Fruit fly (Drosophila melanogaster): ENCODE data around the gene CG45100.

CG45100 gene

DNA sequence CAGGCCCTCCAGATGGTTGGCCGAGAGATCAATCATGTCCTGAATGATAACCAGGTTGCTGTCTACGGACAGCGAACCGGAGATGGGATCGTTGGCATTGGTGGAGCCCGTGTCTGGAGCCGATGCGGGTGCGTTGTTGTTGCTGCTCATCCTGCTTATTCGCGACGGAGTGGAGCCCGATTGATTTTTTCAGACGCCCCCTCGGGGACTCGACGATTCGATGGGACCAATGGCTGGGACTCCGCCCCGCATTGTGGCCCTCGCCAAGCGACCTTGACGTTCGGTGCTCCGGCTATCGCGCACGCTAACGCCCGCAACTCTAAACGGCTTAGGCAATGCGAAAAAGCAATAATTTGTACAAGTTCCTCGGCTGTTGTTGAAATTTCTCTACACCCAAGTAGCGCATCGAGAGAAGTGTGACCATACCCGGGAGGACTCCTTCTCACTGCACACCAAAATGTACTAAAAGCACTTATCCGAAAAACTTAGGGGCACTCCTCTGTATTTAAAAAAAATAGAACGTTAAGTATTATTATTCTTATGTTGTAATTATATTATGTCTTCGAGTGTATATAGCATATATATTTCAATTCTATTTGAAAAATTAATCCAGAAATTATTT lies 9.2 kb upstream of the CG45100 start, which contains the start of gene ksr:
ksr (minus strand) TSS at position 419 of the 622 bp plus-strand sequence.
- TF ChIP-seq bab1 (GFP tag; optimal IDR thresholded peaks at IDR 0.05) = peak; percentile 31
- no peak for TF ChIP-seq CG5204 (GFP tag; optimal IDR thresholded peaks at IDR 0.05)
- peak; percentile 56 for TF ChIP-seq CG33017 (tag; optimal IDR thresholded peaks at IDR 0.05)
- peak; percentile 36 for TF ChIP-seq CG14711 (tag; optimal IDR thresholded peaks at IDR 0.05)
- TF ChIP-seq CG7101 (tag; optimal IDR thresholded peaks at IDR 0.05) = peak; percentile 70
- TF ChIP-seq CG7045 (GFP tag; optimal IDR thresholded peaks at IDR 0.05) = no peak

DNA sequence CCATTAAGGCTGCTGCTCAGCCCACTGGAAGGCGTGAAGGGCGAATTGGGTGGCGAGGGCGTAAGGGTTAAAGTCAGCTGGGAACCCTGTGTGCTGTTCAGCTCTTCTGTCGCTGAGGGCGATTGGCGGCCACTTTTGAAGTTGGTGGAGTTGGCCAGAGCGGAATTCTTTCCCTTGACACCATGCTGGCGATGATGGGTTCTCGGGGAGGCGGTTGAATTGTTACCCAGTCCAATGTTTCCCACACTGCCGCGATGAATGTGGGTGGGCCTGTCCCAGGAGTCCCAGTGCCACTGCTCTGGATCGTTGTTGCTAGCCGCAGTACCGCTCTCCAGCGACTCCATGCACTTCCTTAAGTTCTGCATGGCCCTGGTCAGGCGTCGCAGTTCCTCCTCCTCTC lies 8.4 kb upstream of the CG45100 start:
- no peak for TF ChIP-seq CG14711 (tag; optimal IDR thresholded peaks at IDR 0.05)
- no peak for TF ChIP-seq pad (GFP tag; optimal IDR thresholded peaks at IDR 0.05)
- no peak for TF ChIP-seq cnc (optimal IDR thresholded peaks at IDR 0.05)

DNA sequence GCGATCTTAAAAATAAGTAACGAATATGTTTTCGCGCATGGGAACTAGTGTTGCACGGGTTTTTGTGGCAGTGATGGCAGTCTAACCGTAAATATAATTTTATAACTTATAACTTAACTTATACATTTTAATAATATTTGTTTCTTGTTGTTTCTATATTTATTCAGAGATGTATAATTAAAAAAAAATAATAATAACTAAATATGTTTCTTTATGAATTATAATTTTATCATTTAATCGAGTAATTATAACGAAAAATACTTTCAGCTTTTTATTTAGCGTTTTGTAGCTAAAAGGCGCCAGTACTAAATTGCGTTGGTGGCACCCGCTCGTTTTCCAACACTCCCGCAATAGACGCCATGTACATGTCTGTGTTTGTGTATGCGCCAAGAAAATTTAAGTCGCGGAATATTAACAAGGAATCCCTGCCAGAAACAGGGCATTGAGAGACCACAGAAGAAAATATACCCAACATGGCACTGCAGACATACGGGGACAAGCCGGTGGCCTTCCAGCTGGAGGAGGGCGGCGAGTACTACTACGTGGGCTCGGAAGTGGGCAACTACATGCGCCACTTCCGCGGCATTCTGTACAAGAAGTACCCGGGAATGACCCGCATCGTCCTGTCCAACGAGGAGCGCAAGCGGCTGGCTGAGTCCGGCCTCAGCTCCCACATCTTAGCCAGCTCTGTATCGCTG lies 3.7 kb downstream of the CG45100 start, which contains the start of the genes mRpL44 and Snr1:
mRpL44 (minus strand) TSS at position 51 of the 698 bp plus-strand sequence.
Snr1 (plus strand) TSS at position 341 of the 698 bp plus-strand sequence.
- TF ChIP-seq kay (GFP tag; ENCODE audit: borderline replicate concordance) (no peak), cnc (optimal IDR thresholded peaks at IDR 0.05) (no peak), CG7101 (tag; optimal IDR thresholded peaks at IDR 0.05) (peak; percentile 84), cic (GFP tag; optimal IDR thresholded peaks at IDR 0.05) (peak; percentile 44), bab1 (GFP tag; optimal IDR thresholded peaks at IDR 0.05) (peak; percentile 13), CG12768 (GFP tag; optimal IDR thresholded peaks at IDR 0.05) (peak; percentile 72), pad (GFP tag; optimal IDR thresholded peaks at IDR 0.05) (peak; percentile 72), CG33017 (tag; optimal IDR thresholded peaks at IDR 0.05) (peak; percentile 72), CG11617 (GFP tag; optimal IDR thresholded peaks at IDR 0.05) (peak; percentile 76), Mnt (GFP tag; optimal IDR thresholded peaks at IDR 0.05) (peak; percentile 72), CG14711 (tag; optimal IDR thresholded peaks at IDR 0.05) (peak; percentile 71), Hr96 (GFP tag; optimal IDR thresholded peaks at IDR 0.05) (no peak), CG5204 (GFP tag; optimal IDR thresholded peaks at IDR 0.05) (no peak), ovo (GFP tag; optimal IDR thresholded peaks at IDR 0.05) (peak; percentile 25), toe (GFP tag; optimal IDR thresholded peaks at IDR 0.05) (no peak), tj (GFP tag; optimal IDR thresholded peaks at IDR 0.05) (no peak), CG1620 (GFP tag; optimal IDR thresholded peaks at IDR 0.05) (peak; percentile 42), CG7045 (GFP tag; optimal IDR thresholded peaks at IDR 0.05) (peak; percentile 65), Clk (GFP tag; optimal IDR thresholded peaks at IDR 0.05) (no peak), Crg-1 (GFP tag; optimal IDR thresholded peaks at IDR 0.05) (peak; percentile 73)

DNA sequence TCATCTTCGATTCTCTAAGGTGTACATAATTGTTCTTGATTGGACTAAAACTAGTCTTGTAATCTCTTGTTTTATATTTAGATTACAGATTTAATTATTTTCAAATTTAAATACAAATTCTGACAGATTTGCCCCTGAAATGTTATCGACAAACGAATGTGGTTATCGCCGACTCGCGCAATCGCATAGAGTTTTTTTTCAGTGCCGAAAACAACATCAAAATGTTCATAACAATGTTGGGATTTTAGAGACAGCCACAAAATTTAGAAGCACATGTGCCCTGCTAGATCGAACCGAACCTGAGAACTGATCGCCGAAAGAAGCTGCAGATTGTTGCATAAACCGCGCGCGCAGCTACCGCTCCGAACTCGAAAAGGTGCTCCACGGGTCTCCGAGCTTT lies 6.8 kb downstream of the CG45100 start, which contains the start of gene POLDIP2:
POLDIP2 (plus strand) TSS at position 160 of the 400 bp plus-strand sequence.
- TF ChIP-seq tj (GFP tag; optimal IDR thresholded peaks at IDR 0.05) = no peak
- TF ChIP-seq kay (GFP tag; ENCODE audit: borderline replicate concordance) = no peak
- no peak for TF ChIP-seq CG14711 (tag; optimal IDR thresholded peaks at IDR 0.05)
- TF ChIP-seq Crg-1 (GFP tag; optimal IDR thresholded peaks at IDR 0.05) = no peak
- peak; percentile 37 for TF ChIP-seq Mnt (GFP tag; optimal IDR thresholded peaks at IDR 0.05)
- no peak for TF ChIP-seq CG5204 (GFP tag; optimal IDR thresholded peaks at IDR 0.05)

DNA sequence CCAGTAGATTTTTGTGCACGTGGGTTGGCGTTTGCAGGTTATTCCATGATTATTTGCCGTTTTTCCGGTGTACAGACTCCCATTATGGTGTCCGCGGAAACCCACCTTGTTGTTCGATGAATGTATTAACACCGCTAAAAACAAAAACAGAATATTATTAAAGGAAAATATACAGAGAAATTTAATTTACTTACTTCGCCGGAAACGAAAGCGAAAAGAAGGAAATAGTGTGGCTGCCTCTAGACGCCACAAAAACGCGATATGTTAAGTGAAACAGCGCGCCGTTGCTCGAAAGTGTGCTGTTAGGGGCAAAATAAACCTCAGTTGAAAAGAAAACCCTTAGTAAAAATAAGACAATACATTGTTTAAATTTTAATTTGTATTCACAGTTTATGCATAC lies 7.5 kb downstream of the CG45100 start, which contains the start of gene RpL35A:
RpL35A (minus strand) TSS at position 227 of the 400 bp plus-strand sequence.
- TF ChIP-seq cnc (optimal IDR thresholded peaks at IDR 0.05) = no peak
- peak; percentile 55 for TF ChIP-seq ovo (GFP tag; optimal IDR thresholded peaks at IDR 0.05)
- no peak for TF ChIP-seq toe (GFP tag; optimal IDR thresholded peaks at IDR 0.05)
- TF ChIP-seq cic (GFP tag; optimal IDR thresholded peaks at IDR 0.05) = peak; percentile 51
- TF ChIP-seq CG14711 (tag; optimal IDR thresholded peaks at IDR 0.05) = peak; percentile 67
- TF ChIP-seq CG11617 (GFP tag; optimal IDR thresholded peaks at IDR 0.05) = peak; percentile 86
- TF ChIP-seq tj (GFP tag; optimal IDR thresholded peaks at IDR 0.05) = peak; percentile 52
- peak; percentile 85 for TF ChIP-seq CG7101 (tag; optimal IDR thresholded peaks at IDR 0.05)
- no peak for TF ChIP-seq Clk (GFP tag; optimal IDR thresholded peaks at IDR 0.05)
- peak; percentile 70 for TF ChIP-seq Crg-1 (GFP tag; optimal IDR thresholded peaks at IDR 0.05)
- peak; percentile 59 for TF ChIP-seq pad (GFP tag; optimal IDR thresholded peaks at IDR 0.05)
- TF ChIP-seq Mnt (GFP tag; optimal IDR thresholded peaks at IDR 0.05) = peak; percentile 92
- TF ChIP-seq CG1620 (GFP tag; optimal IDR thresholded peaks at IDR 0.05) = peak; percentile 73
- TF ChIP-seq kay (GFP tag; ENCODE audit: borderline replicate concordance) = no peak
- TF ChIP-seq CG7045 (GFP tag; optimal IDR thresholded peaks at IDR 0.05) = peak; percentile 69
- TF ChIP-seq bab1 (GFP tag; optimal IDR thresholded peaks at IDR 0.05) = peak; percentile 85
- peak; percentile 83 for TF ChIP-seq CG33017 (tag; optimal IDR thresholded peaks at IDR 0.05)
- TF ChIP-seq CG5204 (GFP tag; optimal IDR thresholded peaks at IDR 0.05) = no peak
- TF ChIP-seq Hr96 (GFP tag; optimal IDR thresholded peaks at IDR 0.05) = peak; percentile 82
- TF ChIP-seq CG12768 (GFP tag; optimal IDR thresholded peaks at IDR 0.05) = peak; percentile 79

DNA sequence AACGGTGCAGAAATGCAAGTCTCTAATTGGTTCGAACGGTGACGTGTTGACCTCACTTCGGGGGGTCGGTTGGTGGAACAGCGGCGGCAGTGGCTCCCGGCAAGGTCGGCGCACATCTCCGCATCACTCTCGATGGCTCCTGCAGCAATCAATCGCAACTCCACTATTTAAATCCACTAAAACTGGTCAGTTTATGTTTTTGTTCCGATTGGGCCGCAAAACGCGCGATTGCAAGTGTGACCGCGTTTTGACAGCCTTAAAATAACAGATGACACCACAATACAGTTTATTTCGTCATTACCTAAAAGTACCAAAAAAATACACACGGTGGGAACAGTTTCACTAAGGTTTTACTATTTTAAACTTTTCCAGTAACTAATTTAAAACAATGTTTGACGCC lies 9.9 kb downstream of the CG45100 start, which contains the start of gene PEK:
PEK (minus strand) TSS at position 273 of the 400 bp plus-strand sequence.
- no peak for TF ChIP-seq CG33017 (tag; optimal IDR thresholded peaks at IDR 0.05)
- no peak for TF ChIP-seq toe (GFP tag; optimal IDR thresholded peaks at IDR 0.05)
- TF ChIP-seq CG11617 (GFP tag; optimal IDR thresholded peaks at IDR 0.05) = no peak
- TF ChIP-seq tj (GFP tag; optimal IDR thresholded peaks at IDR 0.05) = no peak
- no peak for TF ChIP-seq CG1620 (GFP tag; optimal IDR thresholded peaks at IDR 0.05)
- peak; percentile 5 for TF ChIP-seq Mnt (GFP tag; optimal IDR thresholded peaks at IDR 0.05)
- TF ChIP-seq CG14711 (tag; optimal IDR thresholded peaks at IDR 0.05) = peak; percentile 3
- TF ChIP-seq cnc (optimal IDR thresholded peaks at IDR 0.05) = no peak
- no peak for TF ChIP-seq Hr96 (GFP tag; optimal IDR thresholded peaks at IDR 0.05)
- TF ChIP-seq CG12768 (GFP tag; optimal IDR thresholded peaks at IDR 0.05) = no peak
- no peak for TF ChIP-seq Clk (GFP tag; optimal IDR thresholded peaks at IDR 0.05)
- TF ChIP-seq bab1 (GFP tag; optimal IDR thresholded peaks at IDR 0.05) = peak; percentile 60
